Fruit fly (Drosophila melanogaster) whole organism, embryonic: Measurements from ENCODE around the gene Gart.
A peak's percentile ranks its signal among the peaks of the same experiment; 100 is the strongest.

Source experiments
- Bteb2 ChIP-seq: fragments of 200-800 bp; sonication (Bioruptor generic); optimal IDR thresholded peaks from 2 replicates; lab custom pipeline; 2016; ENCODE audit warnings: missing biosample characterization, missing genetic modification characterization
- CG12299 ChIP-seq: fragments of 200-800 bp; sonication (Bioruptor generic); optimal IDR thresholded peaks from 2 replicates; lab custom pipeline; 2018; ENCODE audit warnings: missing biosample characterization, mild to moderate bottlenecking, missing genetic modification characterization
- CG15601 ChIP-seq: fragments of 200-800 bp; sonication (Bioruptor generic); optimal IDR thresholded peaks from 3 replicates; lab custom pipeline; 2019; ENCODE audit warnings: missing biosample characterization, mild to moderate bottlenecking, missing genetic modification characterization, moderate library complexity
- CG15696 ChIP-seq: fragments of 200-800 bp; sonication (Bioruptor generic); optimal IDR thresholded peaks from 2 replicates; lab custom pipeline; 2019; ENCODE audit warnings: missing biosample characterization, mild to moderate bottlenecking, missing genetic modification characterization, moderate library complexity
- CG16863 ChIP-seq: fragments of 200-800 bp; sonication (Bioruptor generic); optimal IDR thresholded peaks from 3 replicates; lab custom pipeline; 2016; ENCODE audit warnings: missing biosample characterization, missing genetic modification characterization
- CG17359 ChIP-seq: fragments of 200-800 bp; sonication (Bioruptor generic); optimal IDR thresholded peaks from 3 replicates; lab custom pipeline; 2018; ENCODE audit warnings: missing biosample characterization, mild to moderate bottlenecking, missing genetic modification characterization, moderate library complexity
- CG17385 ChIP-seq: fragments of 200-800 bp; sonication (Bioruptor generic); optimal IDR thresholded peaks from 3 replicates; lab custom pipeline; 2018; ENCODE audit warnings: missing biosample characterization, mild to moderate bottlenecking, missing genetic modification characterization
- CG17829 ChIP-seq: fragments of 200-800 bp; optimal IDR thresholded peaks from 2 replicates; lab custom pipeline; 2019; ENCODE audit warnings: missing biosample characterization, mild to moderate bottlenecking, missing genetic modification characterization, moderate library complexity
- CG18011 ChIP-seq: fragments of 200-800 bp; sonication (Bioruptor generic); optimal IDR thresholded peaks from 2 replicates; lab custom pipeline; 2017; ENCODE audit warnings: missing biosample characterization, missing genetic modification characterization, mild to moderate bottlenecking, moderate library complexity, missing genotype
- CG18262 ChIP-seq: fragments of 200-800 bp; optimal IDR thresholded peaks from 3 replicates; lab custom pipeline; 2019; ENCODE audit warnings: missing biosample characterization, mild to moderate bottlenecking, missing genetic modification characterization, moderate library complexity
- CG2202 ChIP-seq: fragments of 200-800 bp; sonication (Bioruptor generic); optimal IDR thresholded peaks from 2 replicates; lab custom pipeline; 2018; ENCODE audit warnings: missing biosample characterization, mild to moderate bottlenecking, missing genetic modification characterization
- CG30403 ChIP-seq: fragments of 200-800 bp; sonication (Bioruptor generic); optimal IDR thresholded peaks from 3 replicates; lab custom pipeline; 2016; ENCODE audit warnings: missing biosample characterization, missing genetic modification characterization
- CG30431 ChIP-seq: fragments of 200-800 bp; sonication (Bioruptor generic); optimal IDR thresholded peaks from 2 replicates; lab custom pipeline; 2017; ENCODE audit warnings: missing biosample characterization, missing genetic modification characterization
- CG31365 ChIP-seq: fragments of 200-800 bp; sonication (Bioruptor generic); optimal IDR thresholded peaks from 2 replicates; lab custom pipeline; 2018; ENCODE audit warnings: missing biosample characterization, mild to moderate bottlenecking, missing genetic modification characterization
- CG31441 ChIP-seq: fragments of 200-800 bp; sonication (Bioruptor generic); IDR thresholded peaks from 2 replicates; pipeline ENCODE4 v1.3.6; 2022; ENCODE audit warnings: missing biosample characterization, missing genetic modification characterization
- CG4328 ChIP-seq: fragments of 200-800 bp; sonication (Bioruptor generic); optimal IDR thresholded peaks from 3 replicates; lab custom pipeline; 2017; ENCODE audit warnings: missing biosample characterization, missing genetic modification reagents, missing genetic modification characterization
- CG4617 ChIP-seq: fragments of 200-800 bp; sonication (Bioruptor generic); optimal IDR thresholded peaks from 3 replicates; lab custom pipeline; 2016; ENCODE audit warnings: missing biosample characterization, missing genetic modification characterization, borderline replicate concordance
- CG6689 ChIP-seq: fragments of 200-800 bp; sonication (Bioruptor generic); IDR thresholded peaks from 2 replicates; pipeline ENCODE4 v1.3.6; 2022; ENCODE audit warnings: missing biosample characterization, missing genetic modification characterization
- CG6813 ChIP-seq: fragments of 200-800 bp; sonication (Bioruptor generic); optimal IDR thresholded peaks from 2 replicates; lab custom pipeline; 2017; ENCODE audit warnings: missing biosample characterization, missing genetic modification characterization, mild to moderate bottlenecking, moderate library complexity, missing genetic modification reagents
- CG7357 ChIP-seq: fragments of 200-800 bp; sonication (Bioruptor generic); IDR thresholded peaks from 3 replicates; pipeline ENCODE4 v1.3.6; 2022; ENCODE audit warnings: missing biosample characterization, missing genetic modification characterization
- CG7963 ChIP-seq: fragments of 200-800 bp; sonication (Bioruptor generic); IDR thresholded peaks from 3 replicates; pipeline ENCODE4 v1.3.6; 2022; ENCODE audit warnings: missing biosample characterization, missing genetic modification characterization; ENCODE audit not compliant: partially characterized antibody
- CG7987 ChIP-seq: fragments of 200-800 bp; sonication (Bioruptor generic); optimal IDR thresholded peaks from 2 replicates; lab custom pipeline; 2018; ENCODE audit warnings: missing biosample characterization, mild to moderate bottlenecking, missing genetic modification characterization, moderate library complexity
- CG8478 ChIP-seq: fragments of >200 bp; optimal IDR thresholded peaks from 2 replicates; lab custom pipeline; 2018
- CG9797 ChIP-seq: fragments of 200-800 bp; sonication (Bioruptor generic); optimal IDR thresholded peaks from 3 replicates; lab custom pipeline; 2018; ENCODE audit warnings: missing biosample characterization, mild to moderate bottlenecking, missing genetic modification characterization
- CoRest ChIP-seq: fragments of 200-800 bp; sonication (Bioruptor generic); optimal IDR thresholded peaks from 3 replicates; lab custom pipeline; 2018; ENCODE audit warnings: missing biosample characterization, mild to moderate bottlenecking, missing genetic modification characterization, moderate library complexity
- D19A ChIP-seq: fragments of 200-800 bp; optimal IDR thresholded peaks from 3 replicates; lab custom pipeline; 2019; ENCODE audit warnings: missing biosample characterization, mild to moderate bottlenecking, missing genetic modification characterization, moderate library complexity
- H2.0 ChIP-seq: fragments of 200-800 bp; sonication (Bioruptor generic); IDR thresholded peaks from 2 replicates; pipeline ENCODE4 v1.3.6; 2022; ENCODE audit warnings: missing biosample characterization, missing genetic modification characterization
- Hmx ChIP-seq: fragments of 200-800 bp; sonication (Bioruptor generic); optimal IDR thresholded peaks from 2 replicates; lab custom pipeline; 2016; ENCODE audit warnings: missing biosample characterization, missing genetic modification characterization
- Hsf ChIP-seq: fragments of 200-800 bp; sonication (Bioruptor generic); optimal IDR thresholded peaks from 3 replicates; lab custom pipeline; 2016; ENCODE audit warnings: missing biosample characterization, missing genetic modification characterization
- Mad ChIP-seq: fragments of 200-800 bp; sonication (Bioruptor generic); optimal IDR thresholded peaks from 2 replicates; lab custom pipeline; 2016; ENCODE audit warnings: missing biosample characterization, missing genetic modification characterization
- Meics ChIP-seq: fragments of 200-800 bp; sonication (Bioruptor generic); optimal IDR thresholded peaks from 2 replicates; lab custom pipeline; 2017; ENCODE audit warnings: missing biosample characterization, mild to moderate bottlenecking, missing genetic modification characterization
- Mes4 ChIP-seq: fragments of 200-800 bp; sonication (Bioruptor generic); optimal IDR thresholded peaks from 2 replicates; lab custom pipeline; 2016; ENCODE audit warnings: missing biosample characterization, missing genetic modification characterization
- Myb ChIP-seq: fragments of 200-800 bp; sonication (Bioruptor generic); optimal IDR thresholded peaks from 2 replicates; lab custom pipeline; 2016; ENCODE audit warnings: missing biosample characterization, missing genetic modification characterization
- Neu2 ChIP-seq: fragments of 200-800 bp; sonication (Bioruptor generic); optimal IDR thresholded peaks from 3 replicates; lab custom pipeline; 2016; ENCODE audit warnings: missing biosample characterization, missing genetic modification characterization, borderline replicate concordance
- Oli ChIP-seq: fragments of 200-800 bp; sonication (Bioruptor generic); optimal IDR thresholded peaks from 2 replicates; lab custom pipeline; 2018; ENCODE audit warnings: missing biosample characterization, mild to moderate bottlenecking, missing genetic modification characterization, moderate library complexity
- Sry-β ChIP-seq: fragments of 200-800 bp; sonication (Bioruptor generic); optimal IDR thresholded peaks from 2 replicates; lab custom pipeline; 2018; ENCODE audit warnings: missing biosample characterization, mild to moderate bottlenecking, missing genetic modification characterization, moderate library complexity
- ato ChIP-seq: fragments of 200-800 bp; sonication (Bioruptor generic); IDR thresholded peaks from 2 replicates; pipeline ENCODE4 v1.3.6; 2022; ENCODE audit warnings: missing biosample characterization, missing genetic modification characterization; ENCODE audit not compliant: partially characterized antibody
- bowl ChIP-seq: fragments of 200-800 bp; sonication (Bioruptor generic); IDR thresholded peaks from 2 replicates; pipeline ENCODE4 v1.3.6; 2022; ENCODE audit warnings: missing biosample characterization, missing genetic modification characterization
- br ChIP-seq: fragments of >200 bp; optimal IDR thresholded peaks from 2 replicates; lab custom pipeline; 2017
- cg ChIP-seq: fragments of 200-800 bp; sonication (Bioruptor generic); optimal IDR thresholded peaks from 3 replicates; lab custom pipeline; 2019; ENCODE audit warnings: missing biosample characterization, mild to moderate bottlenecking, missing genetic modification characterization, moderate library complexity
- fd64A ChIP-seq: fragments of 200-800 bp; sonication (Bioruptor generic); optimal IDR thresholded peaks from 3 replicates; lab custom pipeline; 2018; ENCODE audit warnings: missing biosample characterization, mild to moderate bottlenecking, missing genetic modification characterization
- hth ChIP-seq: fragments of >200 bp; optimal IDR thresholded peaks from 2 replicates; lab custom pipeline; 2017; ENCODE audit warnings: inconsistent platforms
- nom ChIP-seq: fragments of 200-800 bp; sonication (Bioruptor generic); optimal IDR thresholded peaks from 2 replicates; lab custom pipeline; 2017; ENCODE audit warnings: missing biosample characterization, missing genetic modification characterization, mild to moderate bottlenecking, moderate library complexity, missing genetic modification reagents
- otp ChIP-seq: fragments of 200-800 bp; sonication (Bioruptor generic); IDR thresholded peaks from 3 replicates; pipeline ENCODE4, ENCODE4 v1.3.6; 2022; ENCODE audit warnings: missing biosample characterization, missing genetic modification characterization
- p53 ChIP-seq: fragments of 200-800 bp; sonication (Bioruptor generic); optimal IDR thresholded peaks from 2 replicates; lab custom pipeline; 2016; ENCODE audit warnings: missing biosample characterization, missing genetic modification characterization
- pnt ChIP-seq: fragments of 200-800 bp; sonication (Bioruptor generic); optimal IDR thresholded peaks from 3 replicates; lab custom pipeline; 2016; ENCODE audit warnings: missing biosample characterization, missing genetic modification characterization
- pum ChIP-seq: fragments of 200-800 bp; sonication (Bioruptor generic); optimal IDR thresholded peaks from 2 replicates; lab custom pipeline; 2016; ENCODE audit warnings: missing biosample characterization, missing genetic modification characterization
- ssp ChIP-seq: fragments of 200-800 bp; sonication (Bioruptor generic); IDR thresholded peaks from 2 replicates; pipeline ENCODE4 v1.3.6; 2022; ENCODE audit warnings: missing biosample characterization, missing genetic modification characterization
- vvl ChIP-seq: fragments of 200-800 bp; sonication (Bioruptor generic); IDR thresholded peaks from 2 replicates; pipeline ENCODE4 v1.3.6; 2022; ENCODE audit warnings: missing biosample characterization, missing genetic modification characterization
- zen2 ChIP-seq: fragments of 200-800 bp; sonication (Bioruptor generic); IDR thresholded peaks from 3 replicates; pipeline ENCODE4 v1.3.6; 2022; ENCODE audit warnings: missing biosample characterization, missing genetic modification characterization; ENCODE audit not compliant: partially characterized antibody
- zf30C ChIP-seq: fragments of 200-800 bp; sonication (Bioruptor generic); optimal IDR thresholded peaks from 3 replicates; lab custom pipeline; 2018; ENCODE audit warnings: missing biosample characterization, mild to moderate bottlenecking, missing genetic modification characterization

Gart gene

dm6 chr2L:7023614-7024259, at the start of gene Gart (continued):
- peak; percentile 74 for TF ChIP-seq CG15601
- TF ChIP-seq CG17359 (tag; lab: Kevin White, UChicago), result peak; percentile 16
- TF ChIP-seq Myb (GFP tag; lab: Kevin White, UChicago), result peak; percentile 53
- peak; percentile 60 for TF ChIP-seq Hsf (GFP tag; lab: Kevin White, UChicago)
- no peak for TF ChIP-seq nom
- peak; percentile 76 for TF ChIP-seq CG30403 (GFP tag; lab: Kevin White, UChicago)
- peak; percentile 93 for TF ChIP-seq D19A (tag; lab: Kevin White, UChicago)
- no peak for TF ChIP-seq CG15696 (tag; lab: Kevin White, UChicago)
- no peak for TF ChIP-seq Neu2 (GFP tag; lab: Kevin White, UChicago)
- TF ChIP-seq hth (lab: Kevin White, UChicago), result no peak
- peak; percentile 64 for TF ChIP-seq pum
- TF ChIP-seq vvl (GFP tag; lab: Robert Waterston, UW), result peak; percentile 71; the same call in 1 of the 2 replicates
- TF ChIP-seq CG12299 (tag; lab: Kevin White, UChicago), result peak; percentile 54
- peak; percentile 13 for TF ChIP-seq CG30431
- no peak for TF ChIP-seq CG7987
- TF ChIP-seq Mad (GFP tag; lab: Kevin White, UChicago), result peak; percentile 34
- peak; percentile 66 for TF ChIP-seq Bteb2 (GFP tag; lab: Kevin White, UChicago)
- TF ChIP-seq CG4617, result peak; percentile 6
- TF ChIP-seq CG6813 (GFP tag; lab: Kevin White, UChicago), result no peak
- no peak for TF ChIP-seq CG7963 (GFP tag; lab: Robert Waterston, UW)
- peak; percentile 8 for TF ChIP-seq CG18262 (tag; lab: Kevin White, UChicago)
- TF ChIP-seq Sry-β, result no peak
- TF ChIP-seq CG17385 (GFP tag; lab: Kevin White, UChicago), result peak; percentile 76
- TF ChIP-seq br (lab: Kevin White, UChicago), result no peak
- TF ChIP-seq CG8478, result no peak
- peak; percentile 43 for TF ChIP-seq cg (GFP tag; lab: Kevin White, UChicago)
- no peak for TF ChIP-seq CG7357 (GFP tag; lab: Robert Waterston, UW)
- TF ChIP-seq H2.0 (GFP tag; lab: Robert Waterston, UW), result peak; percentile 67
- peak; percentile 50 for TF ChIP-seq Mes4 (GFP tag; lab: Kevin White, UChicago)
- no peak for TF ChIP-seq CG17829
- peak; percentile 71 for TF ChIP-seq ssp (GFP tag; lab: Robert Waterston, UW)
- TF ChIP-seq CG2202 (tag; lab: Kevin White, UChicago), result peak; percentile 40
- TF ChIP-seq p53, result no peak
- TF ChIP-seq CG16863 (GFP tag; lab: Kevin White, UChicago), result peak; percentile 48
- no peak for TF ChIP-seq ato (GFP tag; lab: Robert Waterston, UW)
- TF ChIP-seq CG18011 (GFP tag; lab: Kevin White, UChicago), result no peak
- no peak for TF ChIP-seq CG9797 (GFP tag; lab: Kevin White, UChicago)
- peak; percentile 70; the same call in 2 of the 3 replicates for TF ChIP-seq otp
- no peak for TF ChIP-seq CG4328
- no peak for TF ChIP-seq fd64A (GFP tag; lab: Kevin White, UChicago)
- TF ChIP-seq bowl (GFP tag; lab: Robert Waterston, UW), result no peak
- TF ChIP-seq CG31441, result no peak
- TF ChIP-seq Meics, result peak; percentile 20
- TF ChIP-seq zen2 (GFP tag; lab: Robert Waterston, UW), result no peak
- peak; percentile 68 for TF ChIP-seq CoRest (tag; lab: Kevin White, UChicago)
- peak; percentile 55 for TF ChIP-seq pnt (GFP tag; lab: Kevin White, UChicago)
- no peak for TF ChIP-seq CG6689 (GFP tag; lab: Robert Waterston, UW)
- peak; percentile 84 for TF ChIP-seq zf30C
- TF ChIP-seq Oli (tag; lab: Kevin White, UChicago), result peak; percentile 68
- TF ChIP-seq CG31365, result no peak
- peak; percentile 10 for TF ChIP-seq Hmx (GFP tag; lab: Kevin White, UChicago)
